Worm (Caenorhabditis elegans) whole organism, L2 larva: ENCODE results near the gene Y39A1A.21.
A peak's percentile ranks its signal among the peaks of the same experiment; 100 is the strongest.

Source experiments
- C34F6.9 ChIP-seq: fragments of 150-350 bp; optimal IDR thresholded peaks from 2 replicates; lab custom pipeline; 2014; ENCODE audit warnings: missing biosample characterization, missing genetic modification characterization
- F13H6.1 ChIP-seq: sonication (generic microtip); optimal IDR thresholded peaks from 2 replicates; lab custom pipeline; 2016; ENCODE audit warnings: missing genetic modification characterization, missing compliant biosample characterization
- ZK546.5 ChIP-seq: sonication (generic microtip); optimal IDR thresholded peaks from 2 replicates; lab custom pipeline; 2017; ENCODE audit warnings: missing biosample characterization, missing genetic modification characterization
- alr-1 ChIP-seq: fragments of 150-350 bp; optimal IDR thresholded peaks from 2 replicates; lab custom pipeline; 2014; ENCODE audit warnings: missing biosample characterization, missing genetic modification characterization
- ama-1 ChIP-seq: fragments of 150-350 bp; optimal IDR thresholded peaks from 2 replicates; lab custom pipeline; 2018; ENCODE audit warnings: inconsistent platforms
- blmp-1 ChIP-seq: sonication (generic microtip); optimal IDR thresholded peaks from 2 replicates; lab custom pipeline; 2017; ENCODE audit warnings: missing genetic modification characterization, mild to moderate bottlenecking, missing compliant biosample characterization, antibody characterized with exemption, moderate library complexity; ENCODE audit not compliant: insufficient read depth
- crh-2 ChIP-seq: sonication (generic microtip); optimal IDR thresholded peaks from 2 replicates; lab custom pipeline; 2017; ENCODE audit warnings: missing biosample characterization, missing genetic modification characterization
- dmd-4 ChIP-seq: sonication (generic microtip); optimal IDR thresholded peaks from 2 replicates; lab custom pipeline; 2017; ENCODE audit warnings: missing biosample characterization, missing genetic modification characterization
- egl-27 ChIP-seq: sonication (generic microtip); optimal IDR thresholded peaks from 3 replicates; lab custom pipeline; 2017; ENCODE audit warnings: missing biosample characterization, missing genetic modification reagents, missing genetic modification characterization
- elt-1 ChIP-seq: fragments of 150-350 bp; optimal IDR thresholded peaks from 2 replicates; lab custom pipeline; 2014; ENCODE audit warnings: missing biosample characterization, missing genetic modification characterization
- elt-3 ChIP-seq: sonication (generic microtip); optimal IDR thresholded peaks from 2 replicates; lab custom pipeline; 2017; ENCODE audit warnings: missing biosample characterization, missing genetic modification characterization
- fos-1 ChIP-seq: fragments of 150-350 bp; optimal IDR thresholded peaks from 2 replicates; lab custom pipeline; 2014; ENCODE audit warnings: missing biosample characterization, missing genetic modification characterization
- gmeb-1 ChIP-seq: fragments of 150-350 bp; optimal IDR thresholded peaks from 2 replicates; lab custom pipeline; 2014; ENCODE audit warnings: missing biosample characterization, missing genetic modification characterization
- lin-11 ChIP-seq: fragments of 150-350 bp; sonication (generic microtip); optimal IDR thresholded peaks from 2 replicates; lab custom pipeline; 2014; ENCODE audit warnings: missing biosample characterization, missing genetic modification characterization, inconsistent platforms, mixed read lengths
- lin-13 ChIP-seq: fragments of 150-350 bp; optimal IDR thresholded peaks from 2 replicates; lab custom pipeline; 2014; ENCODE audit warnings: missing biosample characterization, missing genetic modification reagents, missing genetic modification characterization
- lin-39 ChIP-seq: fragments of 150-350 bp; optimal IDR thresholded peaks from 2 replicates; lab custom pipeline; 2014; ENCODE audit warnings: missing biosample characterization, missing genetic modification reagents, missing genetic modification characterization
- lsy-2 ChIP-seq, 2 experiments: fragments of 150-350 bp in 1 of 2; sonication (generic microtip) in 1 of 2; optimal IDR thresholded peaks; 2 replicates each; lab custom pipeline; 2014 to 2017; ENCODE audit warnings: missing biosample characterization in 2 of 2, missing genetic modification characterization in 2 of 2
- mab-5 ChIP-seq: fragments of 150-350 bp; optimal IDR thresholded peaks from 2 replicates; lab custom pipeline; 2014; ENCODE audit warnings: missing biosample characterization, missing genetic modification characterization
- mbf-1 ChIP-seq: sonication (generic microtip); optimal IDR thresholded peaks from 2 replicates; lab custom pipeline; 2017; ENCODE audit warnings: missing biosample characterization, missing genetic modification characterization
- mdl-1 ChIP-seq, 2 experiments: fragments of 150-350 bp in 1 of 2; sonication (generic microtip) in 1 of 2; optimal IDR thresholded peaks; 2 replicates each; lab custom pipeline; 2017; ENCODE audit warnings: missing biosample characterization in 2 of 2, missing genetic modification characterization in 2 of 2
- nhr-11 ChIP-seq: fragments of 150-350 bp; optimal IDR thresholded peaks from 2 replicates; lab custom pipeline; 2014; ENCODE audit warnings: missing biosample characterization, missing genetic modification characterization
- nhr-129 ChIP-seq: fragments of 150-350 bp; optimal IDR thresholded peaks from 2 replicates; lab custom pipeline; 2014; ENCODE audit warnings: missing biosample characterization, missing genetic modification characterization
- nhr-21 ChIP-seq: fragments of 150-350 bp; optimal IDR thresholded peaks from 2 replicates; lab custom pipeline; 2014; ENCODE audit warnings: missing biosample characterization, missing genetic modification characterization
- nhr-23 ChIP-seq: fragments of 150-350 bp; optimal IDR thresholded peaks from 2 replicates; lab custom pipeline; 2014; ENCODE audit warnings: missing biosample characterization, missing genetic modification reagents, missing genetic modification characterization
- nhr-25 ChIP-seq: fragments of 150-350 bp; sonication (generic microtip); optimal IDR thresholded peaks from 3 replicates; lab custom pipeline; 2014; ENCODE audit warnings: missing biosample characterization, missing genetic modification characterization
- nhr-6 ChIP-seq: fragments of 150-350 bp; optimal IDR thresholded peaks from 2 replicates; lab custom pipeline; 2014; ENCODE audit warnings: missing biosample characterization, missing genetic modification characterization
- nhr-77 ChIP-seq: fragments of 150-350 bp; optimal IDR thresholded peaks from 2 replicates; lab custom pipeline; 2014; ENCODE audit warnings: missing biosample characterization, missing genetic modification characterization
- sma-3 ChIP-seq: sonication (generic microtip); optimal IDR thresholded peaks from 2 replicates; lab custom pipeline; 2016; ENCODE audit warnings: missing genetic modification reagents, missing genetic modification characterization, missing compliant biosample characterization
- snpc-4 ChIP-seq: fragments of 150-350 bp; optimal IDR thresholded peaks from 2 replicates; lab custom pipeline; 2014; ENCODE audit warnings: missing biosample characterization, missing genetic modification characterization
- unc-39 ChIP-seq: fragments of 150-350 bp; optimal IDR thresholded peaks from 2 replicates; lab custom pipeline; 2014; ENCODE audit warnings: missing biosample characterization, missing genetic modification characterization
- unc-55 ChIP-seq: fragments of 150-350 bp; sonication (generic microtip); optimal IDR thresholded peaks from 3 replicates; lab custom pipeline; 2014; ENCODE audit warnings: missing biosample characterization, missing genetic modification reagents, missing genetic modification characterization
- unc-62 ChIP-seq: fragments of 150-350 bp; optimal IDR thresholded peaks from 2 replicates; lab custom pipeline; 2014; ENCODE audit warnings: missing biosample characterization, missing genetic modification reagents, missing genetic modification characterization
- zag-1 ChIP-seq: fragments of 150-350 bp; optimal IDR thresholded peaks from 2 replicates; lab custom pipeline; 2014; ENCODE audit warnings: missing biosample characterization, missing genetic modification characterization
- ztf-1 ChIP-seq: fragments of 200-800 bp; sonication (Bioruptor generic); conservative IDR thresholded peaks from 2 replicates; pipeline ENCODE4 v1.3.6; 2022; ENCODE audit warnings: missing genetic modification characterization, missing compliant biosample characterization
- ztf-11 ChIP-seq: sonication (generic microtip); optimal IDR thresholded peaks from 2 replicates; lab custom pipeline; 2017; ENCODE audit warnings: missing biosample characterization, missing genetic modification characterization
- ztf-4 ChIP-seq: fragments of 150-350 bp; optimal IDR thresholded peaks from 2 replicates; lab custom pipeline; 2014; ENCODE audit warnings: missing biosample characterization, missing genetic modification characterization

The Y39A1A.21 gene

ce11 chrIII:10661292-10661691 lies 45.5 kb downstream of the Y39A1A.21 start:
- TF ChIP-seq dmd-4 (tag; lab: Kevin White, UChicago) (no peak), mdl-1 (tag; optimal IDR thresholded peaks at IDR 0.05; lab: Kevin White, UChicago) (no peak), gmeb-1 (no peak), elt-3 (tag; lab: Kevin White, UChicago) (no peak), lin-11 (tag; lab: Kevin White, UChicago) (no peak), unc-55 (no peak), blmp-1 (tag; lab: Kevin White, UChicago) (no peak), zag-1 (no peak), nhr-6 (tag; lab: Kevin White, UChicago) (no peak), mbf-1 (tag; lab: Kevin White, UChicago) (no peak), nhr-77 (tag; lab: Kevin White, UChicago) (no peak), nhr-25 (peak; percentile 30), nhr-11 (tag; lab: Kevin White, UChicago) (no peak), ztf-1 (GFP tag; lab: Robert Waterston, UW) (no peak), F13H6.1 (tag; lab: Kevin White, UChicago) (no peak), sma-3 (peak; percentile 11), nhr-129 (tag; lab: Kevin White, UChicago) (peak; percentile 7), ztf-4 (tag; lab: Kevin White, UChicago) (no peak), lin-13 (GFP tag; lab: Kevin White, UChicago) (no peak), crh-2 (tag; lab: Kevin White, UChicago) (no peak), ama-1 (lab: Kevin White, UChicago) (no peak), unc-62 (GFP tag; lab: Kevin White, UChicago) (no peak), unc-39 (no peak), C34F6.9 (tag; lab: Kevin White, UChicago) (no peak), alr-1 (tag; lab: Kevin White, UChicago) (no peak), ztf-11 (tag; lab: Kevin White, UChicago) (no peak), ZK546.5 (tag; lab: Kevin White, UChicago) (no peak)
- TF ChIP-seq, all 48 proteins: peak for 3

DNA sequence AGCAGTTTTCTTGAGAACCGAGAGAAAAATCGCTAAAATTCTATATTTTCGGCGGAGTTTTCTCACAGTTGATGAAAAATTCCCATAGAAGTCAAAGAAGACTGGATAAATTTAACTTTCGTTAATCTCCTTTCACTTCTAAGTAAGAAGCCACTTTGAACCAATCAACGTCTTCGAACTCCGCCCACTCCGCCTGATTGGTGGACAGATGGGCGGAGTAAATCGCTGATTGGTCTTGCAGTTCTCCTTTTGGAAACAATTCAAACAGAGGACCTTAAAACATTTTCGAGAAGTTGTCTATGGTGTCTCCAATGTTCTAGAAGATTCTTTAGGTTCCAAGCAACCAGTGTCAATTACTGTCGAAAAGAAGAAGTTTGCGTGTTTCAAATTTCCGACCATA lies 48.4 kb downstream of the Y39A1A.21 start:
- TF ChIP-seq egl-27 (tag; lab: Kevin White, UChicago) (no peak), mbf-1 (tag; lab: Kevin White, UChicago) (no peak), fos-1 (tag; lab: Kevin White, UChicago) (no peak), snpc-4 (tag; lab: Kevin White, UChicago) (no peak), mab-5 (tag; lab: Kevin White, UChicago) (no peak)
- TF ChIP-seq, all 48 proteins: peak for 0

DNA sequence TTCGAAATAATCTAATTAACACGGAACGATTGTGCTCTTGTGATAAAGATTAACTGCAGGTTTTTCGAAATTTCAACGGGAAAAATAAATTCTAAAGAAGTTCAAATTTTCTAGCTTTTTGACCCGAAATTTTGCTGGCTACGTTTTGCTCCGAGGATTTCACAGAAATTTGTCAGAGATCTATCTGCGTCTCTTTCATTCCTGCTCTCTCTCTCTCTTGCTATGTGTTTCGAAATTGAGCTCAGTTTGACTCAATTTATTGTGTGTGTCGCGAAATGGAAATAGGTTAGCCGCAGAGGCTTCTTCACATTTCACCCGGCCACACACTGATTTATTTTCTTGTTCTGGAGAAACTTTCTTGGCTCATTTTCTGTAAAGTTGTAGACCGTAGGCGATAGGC lies 49.2 kb downstream of the Y39A1A.21 start:
- TF ChIP-seq elt-1 (no peak), nhr-6 (tag; lab: Kevin White, UChicago) (no peak), fos-1 (tag; lab: Kevin White, UChicago) (no peak), lin-39 (tag; lab: Kevin White, UChicago) (no peak), alr-1 (tag; lab: Kevin White, UChicago) (no peak), unc-55 (no peak), ZK546.5 (tag; lab: Kevin White, UChicago) (no peak), nhr-23 (no peak), nhr-129 (tag; lab: Kevin White, UChicago) (no peak), lin-13 (GFP tag; lab: Kevin White, UChicago) (no peak), C34F6.9 (tag; lab: Kevin White, UChicago) (no peak), mab-5 (tag; lab: Kevin White, UChicago) (no peak), lsy-2 (tag; optimal IDR thresholded peaks at IDR 0.05; lab: Kevin White, UChicago) (no peak), zag-1 (no peak), sma-3 (no peak)

- no peak for TF ChIP-seq unc-62 (GFP tag; lab: Kevin White, UChicago)
Measured at ce11 chrIII:10656069-10656468, 50.8 kb downstream of the Y39A1A.21 start.

ce11 chrIII:10654718-10655117 lies 52.1 kb downstream of the Y39A1A.21 start, which contains the start of gene cnt-2:
cnt-2 (plus strand) TSS chrIII:10655018.
- no peak for TF ChIP-seq nhr-23
- no peak for TF ChIP-seq nhr-21 (tag; lab: Kevin White, UChicago)
- TF ChIP-seq, all 48 proteins: peak for 0
